Worm (Caenorhabditis elegans) whole organism, early embryonic: Measurements from ENCODE around the gene K08B5.1.
A peak's percentile ranks its signal among the peaks of the same experiment; 100 is the strongest.

Experiments used
- F13C5.2 ChIP-seq: sonication (generic microtip); optimal IDR thresholded peaks from 2 replicates; lab custom pipeline; 2017; ENCODE audit warnings: mild to moderate bottlenecking, missing genetic modification characterization, inconsistent platforms, missing compliant biosample characterization
- aly-1 ChIP-seq: sonication (generic microtip); optimal IDR thresholded peaks from 2 replicates; lab custom pipeline; 2016; ENCODE audit warnings: missing genetic modification characterization, missing compliant biosample characterization
- ama-1 ChIP-seq: fragments of 150-350 bp; optimal IDR thresholded peaks from 2 replicates; lab custom pipeline; 2014
- ceh-13 ChIP-seq: fragments of 200-800 bp; sonication (Bioruptor generic); optimal IDR thresholded peaks from 2 replicates; lab custom pipeline; 2018; ENCODE audit warnings: mild to moderate bottlenecking, missing genetic modification characterization, missing compliant biosample characterization
- ceh-36 ChIP-seq: sonication (generic microtip); optimal IDR thresholded peaks from 2 replicates; lab custom pipeline; 2016; ENCODE audit warnings: missing genetic modification characterization, inconsistent platforms, missing compliant biosample characterization
- ets-7 ChIP-seq: sonication (generic microtip); optimal IDR thresholded peaks from 2 replicates; lab custom pipeline; 2016; ENCODE audit warnings: missing genotype, missing genetic modification characterization, missing compliant biosample characterization
- flt-1 ChIP-seq: fragments of 200-800 bp; sonication (Bioruptor generic); IDR thresholded peaks from 2 replicates; pipeline ENCODE4 v1.3.6; 2022; ENCODE audit warnings: missing genetic modification characterization, missing compliant biosample characterization
- hmbx-1 ChIP-seq: sonication (generic microtip); optimal IDR thresholded peaks from 2 replicates; lab custom pipeline; 2016; ENCODE audit warnings: mild to moderate bottlenecking, missing genetic modification characterization, missing compliant biosample characterization
- hmg-4 ChIP-seq: fragments of 200-800 bp; sonication (Bioruptor generic); optimal IDR thresholded peaks from 2 replicates; lab custom pipeline; 2018; ENCODE audit warnings: mild to moderate bottlenecking, missing genetic modification characterization, missing compliant biosample characterization
- hnd-1 ChIP-seq: sonication (generic microtip); optimal IDR thresholded peaks from 2 replicates; lab custom pipeline; 2016; ENCODE audit warnings: missing genetic modification characterization, missing compliant biosample characterization
- tbx-11 ChIP-seq: fragments of 200-800 bp; sonication (Bioruptor generic); IDR thresholded peaks from 2 replicates; pipeline ENCODE4 v1.3.6; 2022; ENCODE audit warnings: missing genetic modification characterization, missing compliant biosample characterization
- tbx-37 ChIP-seq: fragments of 200-800 bp; sonication (Bioruptor generic); conservative IDR thresholded peaks from 2 replicates; pipeline ENCODE4 v1.3.6; 2022; ENCODE audit warnings: missing genetic modification reagents, missing genetic modification characterization, missing compliant biosample characterization

ce11 chrX:16525632-16526031 is 32.6 kb upstream of the K08B5.1 start:
- TF ChIP-seq ceh-36 (tag; lab: Kevin White, UChicago) (no peak), flt-1 (GFP tag; lab: Robert Waterston, UW) (no peak), tbx-37 (GFP tag; lab: Robert Waterston, UW) (no peak), ceh-13 (no peak), hmbx-1 (no peak), ama-1 (lab: Kevin White, UChicago) (no peak), tbx-11 (GFP tag; lab: Robert Waterston, UW) (no peak), F13C5.2 (no peak), hnd-1 (no peak), ets-7 (tag; lab: Kevin White, UChicago) (no peak), aly-1 (no peak), hmg-4 (GFP tag; lab: Kevin White, UChicago) (peak; percentile 64)
